Worm (Caenorhabditis elegans): Measurements from ENCODE around the gene K07H8.7.

DNA sequence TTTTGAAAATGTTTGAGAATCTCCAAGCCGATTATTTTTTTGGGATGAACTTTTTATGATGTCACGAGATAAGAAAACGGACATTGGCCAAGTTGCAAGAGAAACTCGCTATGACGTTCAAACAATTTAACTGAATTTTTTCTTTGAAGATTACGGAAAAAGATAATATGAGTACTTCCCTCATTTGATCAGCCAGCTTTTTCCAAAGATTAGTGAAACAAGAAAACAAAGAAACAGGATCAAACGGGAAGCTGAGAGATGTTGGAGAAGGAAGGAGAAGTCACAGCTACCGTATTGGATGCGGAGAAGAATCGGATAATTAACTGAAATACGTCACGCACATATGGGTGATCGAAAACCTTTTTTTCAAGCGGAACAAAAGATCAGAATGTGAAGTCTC is 5.6 kb downstream of the K07H8.7 start:
- TF ChIP-seq unc-62 (GFP tag; optimal IDR thresholded peaks at IDR 0.05) (no peak), ces-1 (GFP tag; optimal IDR thresholded peaks at IDR 0.05) (no peak), pha-4 (tag; optimal IDR thresholded peaks at IDR 0.05) (no peak), nhr-76 (tag; optimal IDR thresholded peaks at IDR 0.05) (no peak), mep-1 (tag; optimal IDR thresholded peaks at IDR 0.05) (no peak), snpc-4 (tag; optimal IDR thresholded peaks at IDR 0.05) (no peak), nhr-12 (tag; optimal IDR thresholded peaks at IDR 0.05) (no peak), tbx-8 (GFP tag; optimal IDR thresholded peaks at IDR 0.05) (no peak), ztf-11 (tag; optimal IDR thresholded peaks at IDR 0.05) (no peak), mab-5 (tag; optimal IDR thresholded peaks at IDR 0.05) (no peak)
